Worm (Caenorhabditis elegans) whole organism, L1 larva: ENCODE measurements around the gene cyp-14A3.

Source experiments
- C04F5.9 ChIP-seq: sonication (generic microtip); optimal IDR thresholded peaks from 2 replicates; lab custom pipeline; 2016; ENCODE audit warnings: missing genetic modification characterization, missing compliant biosample characterization
- F16B12.6 ChIP-seq: fragments of 150-350 bp; optimal IDR thresholded peaks from 2 replicates; lab custom pipeline; 2014; ENCODE audit warnings: missing biosample characterization, missing genetic modification characterization
- Y116A8C.19 ChIP-seq: sonication (generic microtip); optimal IDR thresholded peaks from 2 replicates; lab custom pipeline; 2016; ENCODE audit warnings: missing compliant biosample characterization, missing genetic modification characterization, borderline replicate concordance
- alr-1 ChIP-seq: fragments of 200-800 bp; sonication (Bioruptor generic); optimal IDR thresholded peaks from 2 replicates; lab custom pipeline; 2018; ENCODE audit warnings: borderline replicate concordance, mild to moderate bottlenecking, missing genetic modification characterization, missing compliant biosample characterization
- ama-1 ChIP-seq: fragments of 150-350 bp; optimal IDR thresholded peaks from 2 replicates; lab custom pipeline; 2014
- ceh-8 ChIP-seq: fragments of 200-800 bp; sonication (Bioruptor generic); optimal IDR thresholded peaks from 2 replicates; lab custom pipeline; 2018; ENCODE audit warnings: mild to moderate bottlenecking, missing genetic modification characterization, moderate library complexity, missing compliant biosample characterization
- ceh-82 ChIP-seq, 3 experiments: fragments of 150-350 bp in 1 of 3; sonication (generic microtip) in 2 of 3; optimal IDR thresholded peaks; 2 replicates each; lab custom pipeline; 2014 to 2017; ENCODE audit warnings: missing biosample characterization in 3 of 3, missing genetic modification characterization in 3 of 3
- dpl-1 ChIP-seq, 3 experiments: fragments of 150-350 bp in 2 of 3; sonication (generic microtip) in 1 of 3; optimal IDR thresholded peaks; 2 replicates each; lab custom pipeline; 2014 to 2017; ENCODE audit warnings: missing biosample characterization in 3 of 3, missing genetic modification characterization in 3 of 3, missing genetic modification reagents in 3 of 3
- egl-13 ChIP-seq: sonication (generic microtip); optimal IDR thresholded peaks from 2 replicates; lab custom pipeline; 2016; ENCODE audit warnings: missing genotype, missing genetic modification reagents, missing genetic modification characterization, missing compliant biosample characterization
- egl-27 ChIP-seq, 2 experiments: fragments of 150-350 bp in 1 of 2; sonication (generic microtip); optimal IDR thresholded peaks; 3 replicates each; lab custom pipeline; 2017 to 2018; ENCODE audit warnings: missing biosample characterization in 2 of 2, missing genetic modification characterization in 2 of 2, missing genetic modification reagents in 2 of 2
- ets-5 ChIP-seq: fragments of 200-800 bp; sonication (Bioruptor generic); IDR thresholded peaks from 2 replicates; pipeline ENCODE4 v1.3.6; 2022; ENCODE audit warnings: missing genetic modification characterization, missing compliant biosample characterization
- fkh-4 ChIP-seq: sonication (generic microtip); optimal IDR thresholded peaks from 2 replicates; lab custom pipeline; 2016; ENCODE audit warnings: missing compliant biosample characterization, missing genetic modification characterization, borderline replicate concordance
- fkh-8 ChIP-seq: sonication (generic microtip); optimal IDR thresholded peaks from 2 replicates; lab custom pipeline; 2016; ENCODE audit warnings: mild to moderate bottlenecking, missing genetic modification characterization, missing compliant biosample characterization
- hpl-2 ChIP-seq: fragments of 150-350 bp; optimal IDR thresholded peaks from 2 replicates; lab custom pipeline; 2014; ENCODE audit warnings: missing biosample characterization, missing genetic modification reagents, missing genetic modification characterization
- isw-1 ChIP-seq: fragments of 200-800 bp; sonication (Bioruptor generic); IDR thresholded peaks from 2 replicates; pipeline ENCODE4 v1.3.6; 2022; ENCODE audit warnings: missing genetic modification characterization, missing compliant biosample characterization
- jun-1 ChIP-seq: fragments of 150-350 bp; optimal IDR thresholded peaks from 2 replicates; lab custom pipeline; 2014; ENCODE audit warnings: missing biosample characterization, missing genetic modification reagents, missing genetic modification characterization
- lin-13 ChIP-seq: fragments of 150-350 bp; optimal IDR thresholded peaks from 2 replicates; lab custom pipeline; 2014; ENCODE audit warnings: missing biosample characterization, missing genetic modification reagents, missing genetic modification characterization
- lin-14 ChIP-seq: fragments of 200-800 bp; sonication (Bioruptor generic); optimal IDR thresholded peaks from 2 replicates; lab custom pipeline; 2018; ENCODE audit warnings: mild to moderate bottlenecking, missing genetic modification characterization, moderate library complexity, missing compliant biosample characterization
- lin-15B ChIP-seq: fragments of 150-350 bp; sonication (generic microtip); optimal IDR thresholded peaks from 3 replicates; lab custom pipeline; 2014; ENCODE audit warnings: missing biosample characterization, missing genetic modification characterization
- lin-35 ChIP-seq, 2 experiments: fragments of 150-350 bp; optimal IDR thresholded peaks; 2 replicates each; lab custom pipeline; 2014; ENCODE audit warnings: missing biosample characterization in 2 of 2, missing genetic modification characterization in 2 of 2, missing genetic modification reagents in 2 of 2
- lsy-2 ChIP-seq, 2 experiments: fragments of 150-350 bp; optimal IDR thresholded peaks; 2 replicates each; lab custom pipeline; 2014; ENCODE audit warnings: missing biosample characterization in 2 of 2, missing genetic modification characterization in 2 of 2
- mab-9 ChIP-seq: fragments of 200-800 bp; sonication (Bioruptor generic); IDR thresholded peaks from 2 replicates; pipeline ENCODE4 v1.3.6; 2022; ENCODE audit warnings: missing genetic modification reagents, missing genetic modification characterization, missing compliant biosample characterization
- nhr-11 ChIP-seq: fragments of 150-350 bp; optimal IDR thresholded peaks from 2 replicates; lab custom pipeline; 2014; ENCODE audit warnings: missing biosample characterization, missing genetic modification characterization
- nhr-12 ChIP-seq: sonication (generic microtip); optimal IDR thresholded peaks from 2 replicates; lab custom pipeline; 2017; ENCODE audit warnings: missing biosample characterization, missing genetic modification characterization
- nhr-20 ChIP-seq: sonication (generic microtip); optimal IDR thresholded peaks from 2 replicates; lab custom pipeline; 2016; ENCODE audit warnings: mild to moderate bottlenecking, missing genetic modification characterization, missing compliant biosample characterization
- nhr-237 ChIP-seq: fragments of 150-350 bp; optimal IDR thresholded peaks from 2 replicates; lab custom pipeline; 2014; ENCODE audit warnings: missing biosample characterization, missing genetic modification characterization
- nhr-47 ChIP-seq: sonication (generic microtip); optimal IDR thresholded peaks from 2 replicates; lab custom pipeline; 2016; ENCODE audit warnings: mild to moderate bottlenecking, missing genetic modification characterization, moderate library complexity, missing compliant biosample characterization
- nhr-71 ChIP-seq: sonication (generic microtip); optimal IDR thresholded peaks from 2 replicates; lab custom pipeline; 2016; ENCODE audit warnings: mild to moderate bottlenecking, missing genetic modification characterization, moderate library complexity, missing compliant biosample characterization
- nhr-84 ChIP-seq: sonication (generic microtip); optimal IDR thresholded peaks from 2 replicates; lab custom pipeline; 2017; ENCODE audit warnings: missing biosample characterization, missing genetic modification characterization
- nhr-85 ChIP-seq: sonication (generic microtip); peaks from one replicate; lab custom pipeline; 2016; ENCODE audit warnings: missing genetic modification characterization, inconsistent platforms, missing compliant biosample characterization
- nhr-90 ChIP-seq: sonication (generic microtip); optimal IDR thresholded peaks from 2 replicates; lab custom pipeline; 2016; ENCODE audit warnings: mild to moderate bottlenecking, missing genetic modification characterization, missing compliant biosample characterization; ENCODE audit not compliant: poor library complexity
- pag-3 ChIP-seq: sonication (generic microtip); optimal IDR thresholded peaks from 2 replicates; lab custom pipeline; 2017; ENCODE audit warnings: missing genetic modification characterization, mild to moderate bottlenecking, missing compliant biosample characterization, antibody characterized with exemption, borderline replicate concordance; ENCODE audit not compliant: insufficient read depth
- pqm-1 ChIP-seq: sonication (generic microtip); optimal IDR thresholded peaks from 3 replicates; lab custom pipeline; 2017; ENCODE audit warnings: missing biosample characterization, missing genetic modification characterization
- skn-1 ChIP-seq: fragments of 150-350 bp; optimal IDR thresholded peaks from 2 replicates; lab custom pipeline; 2014; ENCODE audit warnings: missing biosample characterization, missing genetic modification characterization
- snu-23 ChIP-seq: sonication (generic microtip); optimal IDR thresholded peaks from 2 replicates; lab custom pipeline; 2016; ENCODE audit warnings: missing genetic modification characterization, missing compliant biosample characterization
- sup-37 ChIP-seq: fragments of 200-800 bp; sonication (Bioruptor generic); optimal IDR thresholded peaks from 2 replicates; lab custom pipeline; 2018; ENCODE audit warnings: mild to moderate bottlenecking, missing genetic modification characterization, missing compliant biosample characterization
- tbx-2 ChIP-seq: sonication (generic microtip); optimal IDR thresholded peaks from 2 replicates; lab custom pipeline; 2016; ENCODE audit warnings: missing genetic modification characterization, missing compliant biosample characterization
- tlp-1 ChIP-seq: fragments of 150-350 bp; optimal IDR thresholded peaks from 2 replicates; lab custom pipeline; 2014; ENCODE audit warnings: missing biosample characterization, missing genetic modification characterization
- unc-30 ChIP-seq: sonication (generic microtip); optimal IDR thresholded peaks from 2 replicates; lab custom pipeline; 2017; ENCODE audit warnings: missing biosample characterization, missing genetic modification characterization
- unc-62 ChIP-seq: fragments of 150-350 bp; optimal IDR thresholded peaks from 2 replicates; lab custom pipeline; 2014; ENCODE audit warnings: missing biosample characterization, missing genetic modification reagents, missing genetic modification characterization
- unc-98 ChIP-seq: fragments of 200-800 bp; sonication (Bioruptor generic); IDR thresholded peaks from 2 replicates; pipeline ENCODE4 v1.3.6; 2022; ENCODE audit warnings: missing genetic modification characterization, missing compliant biosample characterization
- zag-1 ChIP-seq: fragments of 150-350 bp; optimal IDR thresholded peaks from 2 replicates; lab custom pipeline; 2014; ENCODE audit warnings: missing biosample characterization, missing genetic modification characterization

Gene cyp-14A3

ce11 chrX:13249102-13249501 is 24.9 kb downstream of the cyp-14A3 start:
- TF ChIP-seq sup-37 (no peak), fkh-8 (tag; lab: Kevin White, UChicago) (peak; percentile 39), lin-35 (GFP tag; optimal IDR thresholded peaks at IDR 0.05; lab: Kevin White, UChicago) (no peak), C04F5.9 (tag; lab: Kevin White, UChicago) (no peak), nhr-71 (tag; lab: Kevin White, UChicago) (peak; percentile 4)

DNA sequence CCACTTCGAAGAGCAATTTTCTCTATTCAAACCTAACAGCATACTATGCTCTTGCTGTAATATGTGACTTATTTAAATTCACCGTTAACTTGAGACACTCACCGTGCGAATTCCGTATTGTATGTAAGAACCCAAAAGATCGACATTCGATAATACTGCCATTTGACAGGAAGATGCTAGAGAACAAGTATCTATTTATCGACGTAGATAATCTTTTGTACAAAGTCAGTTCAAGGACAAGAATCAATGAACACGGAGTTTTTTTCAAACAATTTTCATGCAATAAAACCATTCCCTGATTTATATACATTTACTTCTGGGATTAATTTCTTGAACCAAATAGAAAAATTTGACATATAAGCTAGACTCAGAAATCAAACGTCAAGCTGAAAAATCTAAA is 25.7 kb downstream of the cyp-14A3 start, which contains the start of gene K08H2.7:
K08H2.7 (minus strand) TSS at position 173 of the 400 bp plus-strand sequence.
- TF ChIP-seq egl-13 (tag; lab: Kevin White, UChicago) (no peak), isw-1 (no peak), lin-35 (GFP tag; optimal IDR thresholded peaks at IDR 0.05; lab: Kevin White, UChicago) (no peak), ceh-8 (GFP tag; lab: Kevin White, UChicago) (no peak), fkh-4 (no peak), nhr-71 (tag; lab: Kevin White, UChicago) (peak; percentile 25), nhr-12 (tag; lab: Kevin White, UChicago) (no peak), tlp-1 (no peak), lsy-2 (tag; optimal IDR thresholded peaks at IDR 0.05; lab: Kevin White, UChicago) (no peak), mab-9 (GFP tag; lab: Robert Waterston, UW) (no peak), pqm-1 (tag; lab: Kevin White, UChicago) (no peak), nhr-11 (tag; lab: Kevin White, UChicago) (no peak), nhr-84 (tag; lab: Kevin White, UChicago) (no peak), ceh-82 (tag; optimal IDR thresholded peaks at IDR 0.05; lab: Kevin White, UChicago) (no peak), tbx-2 (tag; lab: Kevin White, UChicago) (no peak), F16B12.6 (tag; lab: Kevin White, UChicago) (no peak), unc-30 (tag; lab: Kevin White, UChicago) (no peak), snu-23 (GFP tag; lab: Kevin White, UChicago) (peak; percentile 0), dpl-1 (GFP tag; optimal IDR thresholded peaks at IDR 0.05; lab: Kevin White, UChicago) (no peak), egl-27 (tag; optimal IDR thresholded peaks at IDR 0.05; lab: Kevin White, UChicago) (no peak), jun-1 (no peak), lin-14 (GFP tag; lab: Kevin White, UChicago) (peak; percentile 60), skn-1 (tag; lab: Kevin White, UChicago) (no peak), nhr-90 (tag; lab: Kevin White, UChicago) (no peak), unc-98 (GFP tag; lab: Robert Waterston, UW) (no peak), nhr-237 (no peak), lin-13 (GFP tag; lab: Kevin White, UChicago) (no peak), nhr-47 (tag; lab: Kevin White, UChicago) (no peak), lin-15B (tag; lab: Kevin White, UChicago) (no peak), ama-1 (lab: Kevin White, UChicago) (no peak), ets-5 (GFP tag; lab: Robert Waterston, UW) (no peak), nhr-85 (tag; lab: Kevin White, UChicago) (peak; percentile 87), Y116A8C.19 (no peak), pag-3 (tag; lab: Kevin White, UChicago) (no peak), C04F5.9 (tag; lab: Kevin White, UChicago) (no peak), zag-1 (tag; lab: Kevin White, UChicago) (no peak), unc-62 (GFP tag; lab: Kevin White, UChicago) (no peak), alr-1 (tag; lab: Kevin White, UChicago) (no peak), nhr-20 (peak; percentile 45), hpl-2 (GFP tag; lab: Kevin White, UChicago) (no peak)
